Fruit fly (Drosophila melanogaster) whole organism, prepupa: Measurements from ENCODE around the gene Osi18.

Source experiments
- CG11294 ChIP-seq: fragments of 200-800 bp; sonication (Bioruptor generic); IDR thresholded peaks from 2 replicates; pipeline ENCODE4 v1.3.6; 2022; ENCODE audit warnings: missing biosample characterization, missing genetic modification characterization
- OdsH ChIP-seq: fragments of 200-800 bp; sonication (Bioruptor generic); optimal IDR thresholded peaks from 3 replicates; lab custom pipeline; 2016; ENCODE audit warnings: missing biosample characterization, missing genetic modification characterization
- Smox ChIP-seq: fragments of 200-800 bp; sonication (Bioruptor generic); optimal IDR thresholded peaks from 3 replicates; lab custom pipeline; 2016; ENCODE audit warnings: missing biosample characterization, missing genetic modification characterization

DNA sequence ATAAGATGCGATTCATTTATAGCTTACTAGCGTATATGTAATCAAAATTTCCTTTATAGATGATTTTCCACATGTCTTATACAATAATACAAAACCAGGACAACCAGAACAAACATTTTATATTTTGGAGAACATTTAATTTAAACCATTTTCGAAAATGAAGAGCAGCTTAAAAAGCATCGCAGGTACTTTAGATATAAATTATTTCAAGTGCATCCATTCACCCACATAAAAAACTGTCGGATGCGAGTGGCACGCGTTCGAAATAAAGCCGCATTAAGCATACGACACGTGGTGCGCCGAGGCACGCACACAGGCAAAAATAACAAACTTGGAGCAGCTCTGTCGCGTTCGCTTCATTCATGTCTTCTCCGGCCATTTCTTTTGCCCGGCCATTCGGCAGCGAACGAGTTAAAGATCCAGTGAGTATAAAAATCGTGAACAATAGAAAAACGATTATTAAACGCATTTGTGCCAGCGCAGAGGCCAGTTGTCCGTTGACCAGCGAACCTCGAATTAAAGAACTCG lies 4.9 kb downstream of the Osi18 start, which contains the start of gene Osi19:
- TF ChIP-seq Smox (GFP tag; lab: Kevin White, UChicago) = no peak
- no peak for TF ChIP-seq CG11294 (GFP tag; lab: Robert Waterston, UW)
- TF ChIP-seq OdsH (GFP tag; lab: Kevin White, UChicago) = no peak
